Worm (Caenorhabditis elegans) whole organism, L1 larva: ENCODE measurements around the gene F13H8.2.

Experiments used
- C04F5.9 ChIP-seq: sonication (generic microtip); optimal IDR thresholded peaks from 2 replicates; lab custom pipeline; 2016; ENCODE audit warnings: missing genetic modification characterization, missing compliant biosample characterization
- C16A3.4 ChIP-seq: fragments of 150-350 bp; optimal IDR thresholded peaks from 2 replicates; lab custom pipeline; 2014; ENCODE audit warnings: missing biosample characterization, missing genetic modification characterization
- C34B4.2 ChIP-seq: sonication (generic microtip); optimal IDR thresholded peaks from 2 replicates; lab custom pipeline; 2017; ENCODE audit warnings: mild to moderate bottlenecking, missing genetic modification characterization, missing compliant biosample characterization
- aha-1 ChIP-seq: fragments of 150-350 bp; optimal IDR thresholded peaks from 2 replicates; lab custom pipeline; 2014; ENCODE audit warnings: missing biosample characterization, missing genetic modification characterization
- aly-2 ChIP-seq: fragments of 150-350 bp; optimal IDR thresholded peaks from 2 replicates; lab custom pipeline; 2014; ENCODE audit warnings: missing biosample characterization, missing genetic modification characterization
- blmp-1 ChIP-seq: fragments of 150-350 bp; optimal IDR thresholded peaks from 2 replicates; lab custom pipeline; 2014; ENCODE audit warnings: missing biosample characterization, missing genetic modification characterization
- ceh-8 ChIP-seq: fragments of 200-800 bp; sonication (Bioruptor generic); optimal IDR thresholded peaks from 2 replicates; lab custom pipeline; 2018; ENCODE audit warnings: mild to moderate bottlenecking, missing genetic modification characterization, moderate library complexity, missing compliant biosample characterization
- ceh-82 ChIP-seq, 3 experiments: fragments of 150-350 bp in 1 of 3; sonication (generic microtip) in 2 of 3; optimal IDR thresholded peaks; 2 replicates each; lab custom pipeline; 2014 to 2017; ENCODE audit warnings: missing biosample characterization in 3 of 3, missing genetic modification characterization in 3 of 3
- ceh-88 ChIP-seq: fragments of 200-800 bp; sonication (Bioruptor generic); IDR thresholded peaks from 2 replicates; pipeline ENCODE4 v1.3.6; 2022; ENCODE audit warnings: missing genetic modification characterization, missing compliant biosample characterization
- dsc-1 ChIP-seq: sonication (generic microtip); optimal IDR thresholded peaks from 2 replicates; lab custom pipeline; 2016; ENCODE audit warnings: mild to moderate bottlenecking, missing genetic modification characterization, missing compliant biosample characterization
- efl-1 ChIP-seq, 4 experiments: fragments of 150-350 bp; optimal IDR thresholded peaks in 3 of 4; peaks in 1 of 4; 1 replicate in 1 of 4; 2 replicates in 3 of 4; lab custom pipeline; 2014; ENCODE audit warnings: missing biosample characterization in 2 of 4, missing genetic modification characterization in 2 of 4, missing genetic modification reagents in 2 of 4
- elt-2 ChIP-seq: sonication (generic microtip); optimal IDR thresholded peaks from 2 replicates; lab custom pipeline; 2016; ENCODE audit warnings: missing genetic modification characterization, mild to moderate bottlenecking, inconsistent platforms, missing compliant biosample characterization, missing genetic modification reagents
- ets-5 ChIP-seq: fragments of 200-800 bp; sonication (Bioruptor generic); IDR thresholded peaks from 2 replicates; pipeline ENCODE4 v1.3.6; 2022; ENCODE audit warnings: missing genetic modification characterization, missing compliant biosample characterization
- fkh-4 ChIP-seq: sonication (generic microtip); optimal IDR thresholded peaks from 2 replicates; lab custom pipeline; 2016; ENCODE audit warnings: missing compliant biosample characterization, missing genetic modification characterization, borderline replicate concordance
- fkh-8 ChIP-seq: sonication (generic microtip); optimal IDR thresholded peaks from 2 replicates; lab custom pipeline; 2016; ENCODE audit warnings: mild to moderate bottlenecking, missing genetic modification characterization, missing compliant biosample characterization
- grh-1 ChIP-seq: fragments of 200-800 bp; sonication (Bioruptor generic); IDR thresholded peaks from 2 replicates; pipeline ENCODE4 v1.3.6; 2022; ENCODE audit warnings: missing genetic modification reagents, missing genetic modification characterization, missing compliant biosample characterization
- hpl-2 ChIP-seq: fragments of 150-350 bp; optimal IDR thresholded peaks from 2 replicates; lab custom pipeline; 2014; ENCODE audit warnings: missing biosample characterization, missing genetic modification reagents, missing genetic modification characterization
- irx-1 ChIP-seq: sonication (generic microtip); optimal IDR thresholded peaks from 2 replicates; lab custom pipeline; 2016; ENCODE audit warnings: missing genetic modification characterization, missing compliant biosample characterization
- jun-1 ChIP-seq: fragments of 150-350 bp; optimal IDR thresholded peaks from 2 replicates; lab custom pipeline; 2014; ENCODE audit warnings: missing biosample characterization, missing genetic modification reagents, missing genetic modification characterization
- lin-14 ChIP-seq: fragments of 200-800 bp; sonication (Bioruptor generic); optimal IDR thresholded peaks from 2 replicates; lab custom pipeline; 2018; ENCODE audit warnings: mild to moderate bottlenecking, missing genetic modification characterization, moderate library complexity, missing compliant biosample characterization
- lin-15B ChIP-seq: fragments of 150-350 bp; sonication (generic microtip); optimal IDR thresholded peaks from 3 replicates; lab custom pipeline; 2014; ENCODE audit warnings: missing biosample characterization, missing genetic modification characterization
- lsy-2 ChIP-seq, 2 experiments: fragments of 150-350 bp; optimal IDR thresholded peaks; 2 replicates each; lab custom pipeline; 2014; ENCODE audit warnings: missing biosample characterization in 2 of 2, missing genetic modification characterization in 2 of 2
- mdl-1 ChIP-seq, 2 experiments: fragments of 150-350 bp; optimal IDR thresholded peaks; 2 replicates each; lab custom pipeline; 2014 to 2017; ENCODE audit warnings: missing biosample characterization in 2 of 2, missing genetic modification characterization in 2 of 2, inconsistent platforms in 1 of 2
- mep-1 ChIP-seq: fragments of 150-350 bp; optimal IDR thresholded peaks from 2 replicates; lab custom pipeline; 2014; ENCODE audit warnings: missing biosample characterization, missing genetic modification characterization
- nhr-19 ChIP-seq: fragments of 200-800 bp; sonication (Bioruptor generic); conservative IDR thresholded peaks from 2 replicates; pipeline ENCODE4 v1.3.6; 2022; ENCODE audit warnings: missing genetic modification characterization, missing compliant biosample characterization
- nhr-20 ChIP-seq: sonication (generic microtip); optimal IDR thresholded peaks from 2 replicates; lab custom pipeline; 2016; ENCODE audit warnings: mild to moderate bottlenecking, missing genetic modification characterization, missing compliant biosample characterization
- nhr-47 ChIP-seq: sonication (generic microtip); optimal IDR thresholded peaks from 2 replicates; lab custom pipeline; 2016; ENCODE audit warnings: mild to moderate bottlenecking, missing genetic modification characterization, moderate library complexity, missing compliant biosample characterization
- nhr-71 ChIP-seq: sonication (generic microtip); optimal IDR thresholded peaks from 2 replicates; lab custom pipeline; 2016; ENCODE audit warnings: mild to moderate bottlenecking, missing genetic modification characterization, moderate library complexity, missing compliant biosample characterization
- nhr-77 ChIP-seq: fragments of 150-350 bp; optimal IDR thresholded peaks from 2 replicates; lab custom pipeline; 2014; ENCODE audit warnings: missing biosample characterization, missing genetic modification characterization
- nhr-84 ChIP-seq: sonication (generic microtip); optimal IDR thresholded peaks from 2 replicates; lab custom pipeline; 2017; ENCODE audit warnings: missing biosample characterization, missing genetic modification characterization
- nhr-90 ChIP-seq: sonication (generic microtip); optimal IDR thresholded peaks from 2 replicates; lab custom pipeline; 2016; ENCODE audit warnings: mild to moderate bottlenecking, missing genetic modification characterization, missing compliant biosample characterization; ENCODE audit not compliant: poor library complexity
- pax-3 ChIP-seq: fragments of 200-800 bp; sonication (Bioruptor generic); optimal IDR thresholded peaks from 2 replicates; lab custom pipeline; 2018; ENCODE audit warnings: mild to moderate bottlenecking, missing genetic modification characterization, moderate library complexity, missing compliant biosample characterization
- pqm-1 ChIP-seq: sonication (generic microtip); optimal IDR thresholded peaks from 3 replicates; lab custom pipeline; 2017; ENCODE audit warnings: missing biosample characterization, missing genetic modification characterization
- rnt-1 ChIP-seq: sonication (generic microtip); optimal IDR thresholded peaks from 2 replicates; lab custom pipeline; 2016; ENCODE audit warnings: mild to moderate bottlenecking, missing genetic modification characterization, moderate library complexity, missing compliant biosample characterization
- snu-23 ChIP-seq: sonication (generic microtip); optimal IDR thresholded peaks from 2 replicates; lab custom pipeline; 2016; ENCODE audit warnings: missing genetic modification characterization, missing compliant biosample characterization
- sox-4 ChIP-seq: sonication (generic microtip); optimal IDR thresholded peaks from 2 replicates; lab custom pipeline; 2016; ENCODE audit warnings: missing genetic modification characterization, missing compliant biosample characterization
- swsn-7 ChIP-seq: sonication (generic microtip); optimal IDR thresholded peaks from 2 replicates; lab custom pipeline; 2016; ENCODE audit warnings: missing genetic modification characterization, missing compliant biosample characterization
- tbx-2 ChIP-seq: sonication (generic microtip); optimal IDR thresholded peaks from 2 replicates; lab custom pipeline; 2016; ENCODE audit warnings: missing genetic modification characterization, missing compliant biosample characterization
- unc-130 ChIP-seq: fragments of 150-350 bp; optimal IDR thresholded peaks from 2 replicates; lab custom pipeline; 2017; ENCODE audit warnings: missing biosample characterization, missing genetic modification characterization, inconsistent platforms
- unc-62 ChIP-seq: fragments of 150-350 bp; optimal IDR thresholded peaks from 2 replicates; lab custom pipeline; 2014; ENCODE audit warnings: missing biosample characterization, missing genetic modification reagents, missing genetic modification characterization
- unc-98 ChIP-seq: fragments of 200-800 bp; sonication (Bioruptor generic); IDR thresholded peaks from 2 replicates; pipeline ENCODE4 v1.3.6; 2022; ENCODE audit warnings: missing genetic modification characterization, missing compliant biosample characterization
- xbp-1 ChIP-seq: sonication (generic microtip); optimal IDR thresholded peaks from 2 replicates; lab custom pipeline; 2016; ENCODE audit warnings: missing genetic modification characterization, missing compliant biosample characterization

Gene F13H8.2

ce11 chrII:6288104-6288503 is 17.9 kb downstream of the F13H8.2 start:
- TF ChIP-seq unc-62 = no peak
- TF ChIP-seq ceh-88 (GFP tag; lab: Robert Waterston, UW) = no peak
- no peak for TF ChIP-seq irx-1
- TF ChIP-seq nhr-19 (GFP tag; lab: Robert Waterston, UW) = peak; percentile 3; the same call in 1 of the 2 replicates
- peak; percentile 87 for TF ChIP-seq ceh-8
- TF ChIP-seq sox-4 (tag; lab: Kevin White, UChicago) = no peak
- TF ChIP-seq nhr-90 (tag; lab: Kevin White, UChicago) = no peak
- TF ChIP-seq fkh-4 (tag; lab: Kevin White, UChicago) = no peak
- no peak for TF ChIP-seq dsc-1
- TF ChIP-seq rnt-1 (tag; lab: Kevin White, UChicago) = no peak
- no peak for TF ChIP-seq aha-1 (tag; lab: Kevin White, UChicago)
- no peak for TF ChIP-seq nhr-84 (tag; lab: Kevin White, UChicago)
- no peak for TF ChIP-seq ets-5 (GFP tag; lab: Robert Waterston, UW)
- peak; percentile 13 for TF ChIP-seq fkh-8 (tag; lab: Kevin White, UChicago)
- no peak for TF ChIP-seq grh-1 (GFP tag; lab: Robert Waterston, UW)
- peak; percentile 1 to 32 for TF ChIP-seq lsy-2 (tag; optimal IDR thresholded peaks at IDR 0.05; lab: Kevin White, UChicago)
- TF ChIP-seq swsn-7 = peak; percentile 5
- TF ChIP-seq nhr-71 = peak; percentile 55
- no peak for TF ChIP-seq unc-98 (GFP tag; lab: Robert Waterston, UW)
- no peak for TF ChIP-seq aly-2 (tag; lab: Kevin White, UChicago)
- TF ChIP-seq pqm-1 (tag; lab: Kevin White, UChicago) = no peak

- TF ChIP-seq nhr-77 (tag; lab: Kevin White, UChicago) = no peak
- no peak for TF ChIP-seq C04F5.9 (tag; lab: Kevin White, UChicago)
- TF ChIP-seq swsn-7 = peak; percentile 7
- TF ChIP-seq rnt-1 (tag; lab: Kevin White, UChicago) = peak; percentile 62
- TF ChIP-seq lin-15B (tag; lab: Kevin White, UChicago) = no peak
- peak; percentile 39 for TF ChIP-seq unc-130 (tag; lab: Kevin White, UChicago)
- peak; percentile 55 for TF ChIP-seq snu-23
- TF ChIP-seq nhr-20 = peak; percentile 52
- TF ChIP-seq efl-1 (optimal IDR thresholded peaks at IDR 0.05; lab: Kevin White, UChicago) = peak in 1 of 2 experiments; percentile 24
- no peak for TF ChIP-seq efl-1 (GFP tag; optimal IDR thresholded peaks at IDR 0.05 in 1 of 2; lab: Kevin White, UChicago)
- TF ChIP-seq nhr-19 (GFP tag; lab: Robert Waterston, UW) = peak; percentile 64
- no peak for TF ChIP-seq C16A3.4
- TF ChIP-seq blmp-1 (tag; lab: Kevin White, UChicago) = peak; percentile 52
- peak; percentile 72 for TF ChIP-seq lin-14
- no peak for TF ChIP-seq C34B4.2 (tag; lab: Kevin White, UChicago)
- TF ChIP-seq mep-1 (tag; lab: Kevin White, UChicago) = peak; percentile 21
- peak; percentile 3 for TF ChIP-seq nhr-47 (tag; lab: Kevin White, UChicago)
- TF ChIP-seq lsy-2 (tag; optimal IDR thresholded peaks at IDR 0.05; lab: Kevin White, UChicago) = peak; percentile 42 to 67
- peak in 1 of 2 experiments; percentile 64 for TF ChIP-seq mdl-1 (tag; optimal IDR thresholded peaks at IDR 0.05; lab: Kevin White, UChicago)
- TF ChIP-seq elt-2 (tag; lab: Kevin White, UChicago) = peak; percentile 32
- TF ChIP-seq nhr-71 = peak; percentile 82
These were observed 20.0 kb downstream of the F13H8.2 start, which contains the start of gene upb-1 for ce11 chrII:6290047-6290582. upb-1 (minus strand) TSS chrII:6290097.

- TF ChIP-seq efl-1 (optimal IDR thresholded peaks at IDR 0.05; lab: Kevin White, UChicago) (no peak), efl-1 (GFP tag; optimal IDR thresholded peaks at IDR 0.05 in 1 of 2; lab: Kevin White, UChicago) (no peak), nhr-47 (tag; lab: Kevin White, UChicago) (no peak), tbx-2 (no peak), pqm-1 (tag; lab: Kevin White, UChicago) (no peak), fkh-4 (tag; lab: Kevin White, UChicago) (no peak), hpl-2 (GFP tag; lab: Kevin White, UChicago) (no peak), ceh-82 (tag; optimal IDR thresholded peaks at IDR 0.05; lab: Kevin White, UChicago) (no peak), jun-1 (tag; lab: Kevin White, UChicago) (no peak), pax-3 (tag; lab: Kevin White, UChicago) (no peak), swsn-7 (no peak), lsy-2 (tag; optimal IDR thresholded peaks at IDR 0.05; lab: Kevin White, UChicago) (no peak), C04F5.9 (tag; lab: Kevin White, UChicago) (no peak), xbp-1 (tag; lab: Kevin White, UChicago) (no peak)
These were observed 22.4 kb downstream of the F13H8.2 start, which contains the start of gene nyn-3 for ce11 chrII:6292527-6292926. nyn-3 (minus strand) TSS chrII:6292627.
